Fruit fly (Drosophila melanogaster): ENCODE data around the gene comt.

The comt gene

dm6 chrX:13214056-13214455 is 44.8 kb upstream of the comt start (continued):
- TF ChIP-seq Ada2b (GFP tag; IDR thresholded peaks at IDR 0.05), result peak; percentile 64; the same call in 1 of the 2 replicates
- TF ChIP-seq ewg (GFP tag; optimal IDR thresholded peaks at IDR 0.05), result peak; percentile 27
- TF ChIP-seq ato (GFP tag; IDR thresholded peaks at IDR 0.05; ENCODE audit: partially characterized antibody), result no peak
- TF ChIP-seq ro (GFP tag; IDR thresholded peaks at IDR 0.05), result no peak
- peak; percentile 42 for TF ChIP-seq CG17912 (GFP tag; optimal IDR thresholded peaks at IDR 0.05)
- no peak for TF ChIP-seq ssp (GFP tag; IDR thresholded peaks at IDR 0.05)
- TF ChIP-seq Max (GFP tag; optimal IDR thresholded peaks at IDR 0.05), result peak; percentile 49
- peak; percentile 43 for TF ChIP-seq Sry-δ (GFP tag; optimal IDR thresholded peaks at IDR 0.05)
- peak; percentile 64 for TF ChIP-seq CG9609 (GFP tag; optimal IDR thresholded peaks at IDR 0.05)
- TF ChIP-seq zfh1 (GFP tag; IDR thresholded peaks at IDR 0.05), result peak; percentile 63; the same call in 1 of the 3 replicates
- peak; percentile 22 for TF ChIP-seq CG3065 (GFP tag; optimal IDR thresholded peaks at IDR 0.05)
- peak; percentile 58 for TF ChIP-seq pum (GFP tag; optimal IDR thresholded peaks at IDR 0.05)
- TF ChIP-seq bab2 (GFP tag; optimal IDR thresholded peaks at IDR 0.05), result peak; percentile 60
- peak; percentile 72 for TF ChIP-seq Atf-2 (GFP tag; optimal IDR thresholded peaks at IDR 0.05)
- TF ChIP-seq Med (GFP tag), result peak; percentile 94
- peak; percentile 73 for TF ChIP-seq CG34422 (GFP tag; IDR thresholded peaks at IDR 0.05)
- TF ChIP-seq CG42726 (GFP tag; IDR thresholded peaks at IDR 0.05; ENCODE audit: partially characterized antibody), result no peak
- no peak for TF ChIP-seq aop (GFP tag; IDR thresholded peaks at IDR 0.05)
- peak; percentile 68 for TF ChIP-seq Side (GFP tag; optimal IDR thresholded peaks at IDR 0.05)
- peak; percentile 50 for TF ChIP-seq HmgZ (tag; optimal IDR thresholded peaks at IDR 0.05)
- TF ChIP-seq CG33213 (GFP tag; optimal IDR thresholded peaks at IDR 0.05), result peak; percentile 37
- TF ChIP-seq ab (GFP tag; optimal IDR thresholded peaks at IDR 0.05), result no peak
- no peak for TF ChIP-seq ftz-f1 (GFP tag; optimal IDR thresholded peaks at IDR 0.05)
- TF ChIP-seq CHES-1-like (GFP tag; optimal IDR thresholded peaks at IDR 0.05), result peak; percentile 53
- TF ChIP-seq en (GFP tag; optimal IDR thresholded peaks at IDR 0.05), result peak; percentile 34
- TF ChIP-seq br (optimal IDR thresholded peaks at IDR 0.05), result no peak
- peak; percentile 27 for TF ChIP-seq D19B (GFP tag; optimal IDR thresholded peaks at IDR 0.05)
- TF ChIP-seq CG14860 (GFP tag; IDR thresholded peaks at IDR 0.05; ENCODE audit: partially characterized antibody), result no peak
- no peak for TF ChIP-seq kah (GFP tag; optimal IDR thresholded peaks at IDR 0.05)
- no peak for TF ChIP-seq CG15011 (GFP tag; optimal IDR thresholded peaks at IDR 0.05)
- TF ChIP-seq CG2889 (GFP tag; IDR thresholded peaks at IDR 0.05), result 0 out of 3 replicates have a peak, but pooled peaks have one; percentile 7
- TF ChIP-seq CG14441 (GFP tag; IDR thresholded peaks at IDR 0.05), result peak; percentile 73
- TF ChIP-seq CG9437 (GFP tag; optimal IDR thresholded peaks at IDR 0.05), result peak; percentile 34
- TF ChIP-seq jigr1 (GFP tag; IDR thresholded peaks at IDR 0.05), result no peak
- TF ChIP-seq btn (GFP tag; optimal IDR thresholded peaks at IDR 0.05), result peak; percentile 17
- peak; percentile 46 for TF ChIP-seq dmrt11E (tag; optimal IDR thresholded peaks at IDR 0.05)
- no peak for TF ChIP-seq zen2 (GFP tag; IDR thresholded peaks at IDR 0.05; ENCODE audit: partially characterized antibody)
- no peak for TF ChIP-seq CG9797 (GFP tag; optimal IDR thresholded peaks at IDR 0.05)
- peak in 1 of 3 experiments; percentile 2 for TF ChIP-seq lola (GFP tag; optimal IDR thresholded peaks at IDR 0.05)
- TF ChIP-seq Awh (GFP tag; IDR thresholded peaks at IDR 0.05), result peak; percentile 47; the same call in 1 of the 2 replicates
- TF ChIP-seq Mad (GFP tag; optimal IDR thresholded peaks at IDR 0.05), result peak; percentile 43
- TF ChIP-seq CG12219 (GFP tag; optimal IDR thresholded peaks at IDR 0.05), result peak; percentile 3
- TF ChIP-seq CG11456 (GFP tag; IDR thresholded peaks at IDR 0.05), result peak; percentile 48; the same call in 1 of the 3 replicates
- TF ChIP-seq CkIIα-i1 (GFP tag; IDR thresholded peaks at IDR 0.05), result no peak
- TF ChIP-seq GATAe (GFP tag; conservative IDR thresholded peaks at IDR 0.05), result no peak
- TF ChIP-seq grau (tag; optimal IDR thresholded peaks at IDR 0.05), result peak; percentile 51
- 0 out of 2 replicates have a peak, but pooled peaks have one; percentile 37 for TF ChIP-seq CG10321 (GFP tag; IDR thresholded peaks at IDR 0.05)
- TF ChIP-seq CG13894 (tag; optimal IDR thresholded peaks at IDR 0.05), result peak; percentile 9
- peak; percentile 81 for TF ChIP-seq Dp (GFP tag; optimal IDR thresholded peaks at IDR 0.05)
- TF ChIP-seq CG17612 (GFP tag; IDR thresholded peaks at IDR 0.05), result 0 out of 2 replicates have a peak, but pooled peaks have one; percentile 32
- TF ChIP-seq sisA (GFP tag; IDR thresholded peaks at IDR 0.05), result peak; percentile 74
- peak; percentile 63 for TF ChIP-seq esg (GFP tag; conservative IDR thresholded peaks at IDR 0.05)
